Worm (Caenorhabditis elegans) whole organism, L4 larva: ENCODE data around the gene lin-42.

Experiments
- F37D6.2 ChIP-seq: sonication (generic microtip); optimal IDR thresholded peaks from 2 replicates; lab custom pipeline; 2016; ENCODE audit warnings: mild to moderate bottlenecking, missing genetic modification characterization, missing compliant biosample characterization
- ceh-82 ChIP-seq: sonication (generic microtip); optimal IDR thresholded peaks from 2 replicates; lab custom pipeline; 2017; ENCODE audit warnings: missing biosample characterization, missing genetic modification characterization
- dmd-9 ChIP-seq: fragments of 200-800 bp; sonication (Bioruptor generic); IDR thresholded peaks from 2 replicates; pipeline ENCODE4 v1.3.6; 2022; ENCODE audit warnings: missing genetic modification reagents, missing genetic modification characterization, missing compliant biosample characterization
- lir-3 ChIP-seq: sonication (generic microtip); optimal IDR thresholded peaks from 2 replicates; lab custom pipeline; 2016; ENCODE audit warnings: mild to moderate bottlenecking, missing genetic modification characterization, missing compliant biosample characterization
- nhr-237 ChIP-seq: sonication (generic microtip); optimal IDR thresholded peaks from 2 replicates; lab custom pipeline; 2017; ENCODE audit warnings: missing biosample characterization, missing genetic modification characterization
- nhr-25 ChIP-seq: sonication (generic microtip); optimal IDR thresholded peaks from 2 replicates; lab custom pipeline; 2017; ENCODE audit warnings: missing genetic modification characterization, mild to moderate bottlenecking, missing compliant biosample characterization, antibody characterized with exemption, moderate library complexity, borderline replicate concordance; ENCODE audit not compliant: insufficient read depth
- nhr-48 ChIP-seq: sonication (generic microtip); optimal IDR thresholded peaks from 2 replicates; lab custom pipeline; 2016; ENCODE audit warnings: mild to moderate bottlenecking, missing genetic modification characterization, missing compliant biosample characterization
- pha-4 ChIP-seq, 2 experiments: fragments of 150-350 bp in 1 of 2; fragments of 200-800 bp in 1 of 2; sonication (Bioruptor generic) in 1 of 2; IDR thresholded peaks in 1 of 2; optimal IDR thresholded peaks in 1 of 2; 2 replicates each; pipeline versions ENCODE4 v1.3.6 to Lab custom; 2014 to 2022; ENCODE audit warnings: missing genetic modification characterization in 2 of 2, missing genetic modification reagents in 2 of 2, missing biosample characterization in 1 of 2, missing compliant biosample characterization in 1 of 2
- pqm-1 ChIP-seq: sonication (generic microtip); optimal IDR thresholded peaks from 2 replicates; lab custom pipeline; 2017; ENCODE audit warnings: missing biosample characterization, missing genetic modification characterization
- rbr-2 ChIP-seq: sonication (generic microtip); optimal IDR thresholded peaks from 2 replicates; lab custom pipeline; 2016; ENCODE audit warnings: missing genotype, missing genetic modification characterization, missing compliant biosample characterization
- sdz-12 ChIP-seq: fragments of 200-800 bp; sonication (Bioruptor generic); optimal IDR thresholded peaks from 2 replicates; lab custom pipeline; 2018; ENCODE audit warnings: mild to moderate bottlenecking, missing genetic modification characterization, missing compliant biosample characterization

- no peak for TF ChIP-seq lir-3 (tag; lab: Kevin White, UChicago)
- no peak for TF ChIP-seq nhr-237 (tag; lab: Kevin White, UChicago)
- TF ChIP-seq pha-4 (GFP tag; IDR thresholded peaks at IDR 0.05; lab: Robert Waterston, UW) = no peak
- TF ChIP-seq pha-4 (tag; optimal IDR thresholded peaks at IDR 0.05; lab: Kevin White, UChicago) = no peak
- TF ChIP-seq nhr-48 (tag; lab: Kevin White, UChicago) = no peak
- TF ChIP-seq rbr-2 (tag; lab: Kevin White, UChicago) = no peak
- no peak for TF ChIP-seq pqm-1 (tag; lab: Kevin White, UChicago)
- TF ChIP-seq F37D6.2 (tag; lab: Kevin White, UChicago) = no peak
- no peak for TF ChIP-seq sdz-12 (GFP tag; lab: Kevin White, UChicago)
- no peak for TF ChIP-seq dmd-9 (GFP tag; lab: Robert Waterston, UW)
- no peak for TF ChIP-seq ceh-82 (tag; lab: Kevin White, UChicago)
- no peak for TF ChIP-seq nhr-25 (tag; lab: Kevin White, UChicago)
Measured at ce11 chrII:1255637-1256036, 3.5 kb upstream of the lin-42 start, which contains the start of gene clec-119.
